Worm (Caenorhabditis elegans): Measurements from ENCODE around the gene tmem-17.

Gene tmem-17

ce11 chrIII:7064185-7064584, 5.9 kb upstream of the tmem-17 start, which contains the start of gene R01H2.4:
Gene R01H2.4 (minus strand): TSS chrIII:7064285.
- no peak for TF ChIP-seq hlh-8 (tag; optimal IDR thresholded peaks at IDR 0.05)
- no peak for TF ChIP-seq C08G9.2 (tag; optimal IDR thresholded peaks at IDR 0.05)
- no peak for TF ChIP-seq ceh-45 (GFP tag; IDR thresholded peaks at IDR 0.05)

ce11 chrIII:7067385-7067896, 2.6 kb upstream of the tmem-17 start, which contains the start of gene ger-1:
Gene ger-1 (minus strand): TSS chrIII:7067477.
- TF ChIP-seq F13H6.1 (tag; optimal IDR thresholded peaks at IDR 0.05) (no peak), che-1 (tag; optimal IDR thresholded peaks at IDR 0.05) (no peak), zip-5 (tag; optimal IDR thresholded peaks at IDR 0.05) (no peak), hlh-13 (GFP tag; optimal IDR thresholded peaks at IDR 0.05) (no peak), ceh-31 (tag; optimal IDR thresholded peaks at IDR 0.05) (no peak), unc-86 (tag; optimal IDR thresholded peaks at IDR 0.05) (no peak), ceh-18 (tag; optimal IDR thresholded peaks at IDR 0.05) (no peak), C38D4.7 (GFP tag; optimal IDR thresholded peaks at IDR 0.05) (no peak), hlh-30 (tag; optimal IDR thresholded peaks at IDR 0.05; ENCODE audit: insufficient read depth) (no peak), C08G9.2 (tag; optimal IDR thresholded peaks at IDR 0.05) (no peak), pat-9 (tag; optimal IDR thresholded peaks at IDR 0.05) (no peak), dmd-4 (tag; optimal IDR thresholded peaks at IDR 0.05; ENCODE audit: borderline replicate concordance) (no peak), pag-3 (tag; optimal IDR thresholded peaks at IDR 0.05; ENCODE audit: borderline replicate concordance) (no peak), nhr-11 (tag; optimal IDR thresholded peaks at IDR 0.05) (no peak)

ce11 chrIII:7068520-7069113, 1.5 kb upstream of the tmem-17 start, which contains the start of the genes ubc-18 and R01H2.8:
Gene ubc-18 (minus strand): TSS chrIII:7068570.
Gene R01H2.8 (plus strand): TSS chrIII:7069063.
- no peak for TF ChIP-seq hlh-13 (GFP tag; optimal IDR thresholded peaks at IDR 0.05)
- TF ChIP-seq nfya-1 (tag; optimal IDR thresholded peaks at IDR 0.05): peak; percentile 38
- TF ChIP-seq K09A11.1 (tag; optimal IDR thresholded peaks at IDR 0.05; ENCODE audit: insufficient read depth): no peak

ce11 chrIII:7072452-7072851, 2.4 kb downstream of the tmem-17 start, which contains the start of gene lin-37:
Gene lin-37 (minus strand): TSS chrIII:7072552.
- no peak for TF ChIP-seq ttx-3 (tag; optimal IDR thresholded peaks at IDR 0.05)
- TF ChIP-seq madf-2 (tag; optimal IDR thresholded peaks at IDR 0.05): no peak
- no peak for TF ChIP-seq rnt-1 (tag; optimal IDR thresholded peaks at IDR 0.05)
- TF ChIP-seq elt-2 (tag; optimal IDR thresholded peaks at IDR 0.05): no peak

- TF ChIP-seq ceh-48 (tag; optimal IDR thresholded peaks at IDR 0.05) (peak; percentile 2), nfya-1 (tag; optimal IDR thresholded peaks at IDR 0.05) (no peak), pros-1 (tag; optimal IDR thresholded peaks at IDR 0.05) (no peak), zip-5 (tag; optimal IDR thresholded peaks at IDR 0.05) (no peak), ceh-24 (tag; optimal IDR thresholded peaks at IDR 0.05) (no peak)
Measured at ce11 chrIII:7073801-7074386, 3.8 kb downstream of the tmem-17 start, which contains the start of gene ZK418.5. Gene ZK418.5 (minus strand): TSS chrIII:7073851.

- TF ChIP-seq eyg-1 (tag; optimal IDR thresholded peaks at IDR 0.05) (no peak), ceh-6 (GFP tag; optimal IDR thresholded peaks at IDR 0.05) (no peak), hlh-15 (tag; optimal IDR thresholded peaks at IDR 0.05) (no peak), ref-2 (tag; optimal IDR thresholded peaks at IDR 0.05) (no peak), ceh-22 (tag; optimal IDR thresholded peaks at IDR 0.05) (no peak), sdc-2 (tag; optimal IDR thresholded peaks at IDR 0.05) (no peak), tbx-7 (tag; optimal IDR thresholded peaks at IDR 0.05) (no peak), madf-2 (tag; optimal IDR thresholded peaks at IDR 0.05) (no peak), ceh-18 (tag; optimal IDR thresholded peaks at IDR 0.05) (no peak), ceh-14 (tag; optimal IDR thresholded peaks at IDR 0.05) (no peak), Y22D7AL.16 (tag; optimal IDR thresholded peaks at IDR 0.05) (no peak), hlh-13 (GFP tag; optimal IDR thresholded peaks at IDR 0.05) (no peak), gmeb-2 (tag; optimal IDR thresholded peaks at IDR 0.05) (no peak), F13H6.1 (tag; optimal IDR thresholded peaks at IDR 0.05) (no peak)
Measured at ce11 chrIII:7076386-7076785, 6.3 kb downstream of the tmem-17 start, which contains the start of gene ZK418.13. Gene ZK418.13 (minus strand): TSS chrIII:7076486.

Data from whole organism, late embryonic.